Worm (Caenorhabditis elegans) whole organism, L4 larva: Measurements from ENCODE around the gene C08F11.17.

Experiments used
- lin-15B ChIP-seq: fragments of 150-350 bp; sonication (generic microtip); optimal IDR thresholded peaks from 3 replicates; lab custom pipeline; 2014; ENCODE audit warnings: missing biosample characterization, missing genetic modification characterization
- lin-39 ChIP-seq: fragments of 150-350 bp; optimal IDR thresholded peaks from 2 replicates; lab custom pipeline; 2014; ENCODE audit warnings: missing biosample characterization, missing genetic modification reagents, missing genetic modification characterization
- mdl-1 ChIP-seq, 2 experiments: fragments of 150-350 bp in 1 of 2; sonication (generic microtip) in 1 of 2; optimal IDR thresholded peaks; 2 replicates each; lab custom pipeline; 2014 to 2017; ENCODE audit warnings: missing biosample characterization in 2 of 2, missing genetic modification characterization in 2 of 2
- nhr-76 ChIP-seq: fragments of 150-350 bp; optimal IDR thresholded peaks from 2 replicates; lab custom pipeline; 2014; ENCODE audit warnings: missing biosample characterization, missing genetic modification characterization
- unc-62 ChIP-seq, 3 experiments: fragments of 150-350 bp in 1 of 3; sonication (generic microtip); optimal IDR thresholded peaks in 2 of 3; peaks in 1 of 3; 1 replicate in 1 of 3; 2 replicates in 2 of 3; lab custom pipeline; 2014 to 2017; ENCODE audit warnings: missing biosample characterization in 3 of 3, missing genetic modification characterization in 3 of 3, missing genetic modification reagents in 3 of 3, missing genotype in 1 of 3

DNA sequence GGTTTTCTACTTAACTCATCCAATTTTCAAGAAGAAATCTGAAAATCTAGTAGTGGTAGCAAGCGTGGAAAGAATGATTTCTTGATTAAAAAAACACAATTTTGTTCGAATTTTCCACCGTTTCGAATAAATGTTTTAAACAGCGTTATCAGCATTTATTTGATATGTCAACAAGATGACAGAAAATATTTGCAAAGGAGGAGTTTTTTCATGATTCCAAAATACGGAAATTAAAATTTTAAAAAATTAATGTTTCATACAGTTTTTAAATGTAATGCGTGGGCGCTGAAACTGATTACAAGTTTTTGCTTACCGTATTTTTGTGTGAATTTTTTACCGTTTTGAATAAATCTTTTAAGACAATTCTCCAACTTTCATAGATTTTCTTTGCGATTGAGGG, 17.5 kb downstream of the C08F11.17 start:
- TF ChIP-seq nhr-76 (no peak), mdl-1 (tag; optimal IDR thresholded peaks at IDR 0.05; lab: Kevin White, UChicago) (no peak), unc-62 (GFP tag; optimal IDR thresholded peaks at IDR 0.05 in 1 of 2; lab: Kevin White, UChicago) (peak in 1 of 2 experiments; percentile 69), unc-62 (tag; optimal IDR thresholded peaks at IDR 0.05; lab: Kevin White, UChicago) (no peak), lin-15B (tag; lab: Kevin White, UChicago) (no peak), lin-39 (tag; lab: Kevin White, UChicago) (no peak)
